Fruit fly (Drosophila melanogaster) whole organism: Measurements from ENCODE around the gene b6.

ENCODE experiments used
- CG8478 ChIP-seq: fragments of >200 bp; optimal IDR thresholded peaks from 2 replicates; lab custom pipeline; 2018; ENCODE audit warnings: inconsistent platforms
- psq ChIP-seq: fragments of >200 bp; optimal IDR thresholded peaks from 2 replicates; lab custom pipeline; 2017

DNA sequence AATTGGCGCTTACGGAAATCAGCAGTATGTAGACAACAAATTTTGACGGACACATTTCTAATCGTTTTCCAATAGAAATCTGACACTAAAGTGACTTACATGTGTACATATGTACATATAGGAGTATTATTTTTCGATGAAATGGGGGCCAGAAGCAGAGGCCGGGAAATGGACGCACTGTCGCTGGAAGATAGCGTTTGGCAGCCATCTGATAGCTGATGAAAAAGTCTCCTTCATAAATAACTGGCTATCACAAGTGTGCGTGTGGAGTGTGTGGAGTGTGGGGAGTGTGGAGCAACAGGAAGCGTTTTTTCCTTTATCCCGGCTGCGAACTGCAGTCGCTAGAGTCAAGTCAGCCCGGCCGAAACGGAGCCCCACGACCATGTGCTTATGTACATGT is 23.7 kb downstream of the b6 start, which contains the start of gene CG3795:
- TF ChIP-seq psq (lab: Kevin White, UChicago) = no peak
- no peak for TF ChIP-seq CG8478 (lab: Kevin White, UChicago)
